Worm (Caenorhabditis elegans) whole organism, L1 larva: ENCODE data around the gene C27D6.11.
A peak's percentile ranks its signal among the peaks of the same experiment; 100 is the strongest.

Experiments used
- ceh-8 ChIP-seq: fragments of 200-800 bp; sonication (Bioruptor generic); optimal IDR thresholded peaks from 2 replicates; lab custom pipeline; 2018; ENCODE audit warnings: mild to moderate bottlenecking, missing genetic modification characterization, moderate library complexity, missing compliant biosample characterization
- ceh-88 ChIP-seq: fragments of 200-800 bp; sonication (Bioruptor generic); IDR thresholded peaks from 2 replicates; pipeline ENCODE4 v1.3.6; 2022; ENCODE audit warnings: missing genetic modification characterization, missing compliant biosample characterization
- ceh-90 ChIP-seq: sonication (generic microtip); optimal IDR thresholded peaks from 2 replicates; lab custom pipeline; 2016; ENCODE audit warnings: missing genetic modification characterization, missing compliant biosample characterization
- ces-1 ChIP-seq: fragments of 150-350 bp; optimal IDR thresholded peaks from 2 replicates; lab custom pipeline; 2014; ENCODE audit warnings: missing biosample characterization, missing genetic modification reagents, missing genetic modification characterization
- dpl-1 ChIP-seq, 3 experiments: fragments of 150-350 bp in 2 of 3; sonication (generic microtip) in 1 of 3; optimal IDR thresholded peaks; 2 replicates each; lab custom pipeline; 2014 to 2017; ENCODE audit warnings: missing biosample characterization in 3 of 3, missing genetic modification characterization in 3 of 3, missing genetic modification reagents in 3 of 3
- efl-1 ChIP-seq, 4 experiments: fragments of 150-350 bp; optimal IDR thresholded peaks in 3 of 4; peaks in 1 of 4; 1 replicate in 1 of 4; 2 replicates in 3 of 4; lab custom pipeline; 2014; ENCODE audit warnings: missing biosample characterization in 2 of 4, missing genetic modification characterization in 2 of 4, missing genetic modification reagents in 2 of 4
- egl-13 ChIP-seq: sonication (generic microtip); optimal IDR thresholded peaks from 2 replicates; lab custom pipeline; 2016; ENCODE audit warnings: missing genotype, missing genetic modification reagents, missing genetic modification characterization, missing compliant biosample characterization
- elt-3 ChIP-seq, 6 experiments: fragments of 150-350 bp in 1 of 6; sonication (generic microtip); optimal IDR thresholded peaks; 2 replicates each; lab custom pipeline; 2017 to 2018; ENCODE audit warnings: missing biosample characterization in 6 of 6, missing genetic modification characterization in 6 of 6, inconsistent platforms in 1 of 6
- ets-5 ChIP-seq: fragments of 200-800 bp; sonication (Bioruptor generic); IDR thresholded peaks from 2 replicates; pipeline ENCODE4 v1.3.6; 2022; ENCODE audit warnings: missing genetic modification characterization, missing compliant biosample characterization
- fkh-10 ChIP-seq: sonication (generic microtip); optimal IDR thresholded peaks from 2 replicates; lab custom pipeline; 2017; ENCODE audit warnings: missing biosample characterization, missing genetic modification reagents, missing genetic modification characterization
- grh-1 ChIP-seq: fragments of 200-800 bp; sonication (Bioruptor generic); IDR thresholded peaks from 2 replicates; pipeline ENCODE4 v1.3.6; 2022; ENCODE audit warnings: missing genetic modification reagents, missing genetic modification characterization, missing compliant biosample characterization
- lin-14 ChIP-seq: fragments of 200-800 bp; sonication (Bioruptor generic); optimal IDR thresholded peaks from 2 replicates; lab custom pipeline; 2018; ENCODE audit warnings: mild to moderate bottlenecking, missing genetic modification characterization, moderate library complexity, missing compliant biosample characterization
- lin-15B ChIP-seq: fragments of 150-350 bp; sonication (generic microtip); optimal IDR thresholded peaks from 3 replicates; lab custom pipeline; 2014; ENCODE audit warnings: missing biosample characterization, missing genetic modification characterization
- lin-39 ChIP-seq: fragments of 150-350 bp; optimal IDR thresholded peaks from 2 replicates; lab custom pipeline; 2014; ENCODE audit warnings: missing biosample characterization, missing genetic modification reagents, missing genetic modification characterization
- mdl-1 ChIP-seq, 2 experiments: fragments of 150-350 bp; optimal IDR thresholded peaks; 2 replicates each; lab custom pipeline; 2014 to 2017; ENCODE audit warnings: missing biosample characterization in 2 of 2, missing genetic modification characterization in 2 of 2, inconsistent platforms in 1 of 2
- mep-1 ChIP-seq: fragments of 150-350 bp; optimal IDR thresholded peaks from 2 replicates; lab custom pipeline; 2014; ENCODE audit warnings: missing biosample characterization, missing genetic modification characterization
- nhr-11 ChIP-seq: fragments of 150-350 bp; optimal IDR thresholded peaks from 2 replicates; lab custom pipeline; 2014; ENCODE audit warnings: missing biosample characterization, missing genetic modification characterization
- nhr-19 ChIP-seq: fragments of 200-800 bp; sonication (Bioruptor generic); conservative IDR thresholded peaks from 2 replicates; pipeline ENCODE4 v1.3.6; 2022; ENCODE audit warnings: missing genetic modification characterization, missing compliant biosample characterization
- nhr-20 ChIP-seq: sonication (generic microtip); optimal IDR thresholded peaks from 2 replicates; lab custom pipeline; 2016; ENCODE audit warnings: mild to moderate bottlenecking, missing genetic modification characterization, missing compliant biosample characterization
- nhr-237 ChIP-seq: fragments of 150-350 bp; optimal IDR thresholded peaks from 2 replicates; lab custom pipeline; 2014; ENCODE audit warnings: missing biosample characterization, missing genetic modification characterization
- nhr-47 ChIP-seq: sonication (generic microtip); optimal IDR thresholded peaks from 2 replicates; lab custom pipeline; 2016; ENCODE audit warnings: mild to moderate bottlenecking, missing genetic modification characterization, moderate library complexity, missing compliant biosample characterization
- nhr-71 ChIP-seq: sonication (generic microtip); optimal IDR thresholded peaks from 2 replicates; lab custom pipeline; 2016; ENCODE audit warnings: mild to moderate bottlenecking, missing genetic modification characterization, moderate library complexity, missing compliant biosample characterization
- nhr-76 ChIP-seq: sonication (generic microtip); optimal IDR thresholded peaks from 2 replicates; lab custom pipeline; 2017; ENCODE audit warnings: missing biosample characterization, missing genetic modification characterization
- nhr-85 ChIP-seq: sonication (generic microtip); peaks from one replicate; lab custom pipeline; 2016; ENCODE audit warnings: missing genetic modification characterization, inconsistent platforms, missing compliant biosample characterization
- nhr-90 ChIP-seq: sonication (generic microtip); optimal IDR thresholded peaks from 2 replicates; lab custom pipeline; 2016; ENCODE audit warnings: mild to moderate bottlenecking, missing genetic modification characterization, missing compliant biosample characterization; ENCODE audit not compliant: poor library complexity
- pax-3 ChIP-seq: fragments of 200-800 bp; sonication (Bioruptor generic); optimal IDR thresholded peaks from 2 replicates; lab custom pipeline; 2018; ENCODE audit warnings: mild to moderate bottlenecking, missing genetic modification characterization, moderate library complexity, missing compliant biosample characterization
- rnt-1 ChIP-seq: sonication (generic microtip); optimal IDR thresholded peaks from 2 replicates; lab custom pipeline; 2016; ENCODE audit warnings: mild to moderate bottlenecking, missing genetic modification characterization, moderate library complexity, missing compliant biosample characterization
- snpc-4 ChIP-seq: fragments of 150-350 bp; optimal IDR thresholded peaks from 2 replicates; lab custom pipeline; 2014; ENCODE audit warnings: missing biosample characterization, missing genetic modification characterization
- snu-23 ChIP-seq: sonication (generic microtip); optimal IDR thresholded peaks from 2 replicates; lab custom pipeline; 2016; ENCODE audit warnings: missing genetic modification characterization, missing compliant biosample characterization
- sptf-1 ChIP-seq: fragments of 150-350 bp; optimal IDR thresholded peaks from 2 replicates; lab custom pipeline; 2014; ENCODE audit warnings: missing biosample characterization, missing genetic modification characterization
- swsn-7 ChIP-seq: sonication (generic microtip); optimal IDR thresholded peaks from 2 replicates; lab custom pipeline; 2016; ENCODE audit warnings: missing genetic modification characterization, missing compliant biosample characterization
- tbx-2 ChIP-seq: sonication (generic microtip); optimal IDR thresholded peaks from 2 replicates; lab custom pipeline; 2016; ENCODE audit warnings: missing genetic modification characterization, missing compliant biosample characterization
- unc-30 ChIP-seq: sonication (generic microtip); optimal IDR thresholded peaks from 2 replicates; lab custom pipeline; 2017; ENCODE audit warnings: missing biosample characterization, missing genetic modification characterization
- unc-62 ChIP-seq: fragments of 150-350 bp; optimal IDR thresholded peaks from 2 replicates; lab custom pipeline; 2014; ENCODE audit warnings: missing biosample characterization, missing genetic modification reagents, missing genetic modification characterization
- unc-86 ChIP-seq: sonication (generic microtip); optimal IDR thresholded peaks from 2 replicates; lab custom pipeline; 2016; ENCODE audit warnings: missing genetic modification characterization, missing compliant biosample characterization
- zip-4 ChIP-seq: fragments of 200-800 bp; sonication (Bioruptor generic); optimal IDR thresholded peaks from 2 replicates; lab custom pipeline; 2018; ENCODE audit warnings: mild to moderate bottlenecking, missing genetic modification characterization, moderate library complexity, missing compliant biosample characterization
- ztf-11 ChIP-seq, 2 experiments: sonication (generic microtip); optimal IDR thresholded peaks; 2 replicates each; lab custom pipeline; 2016 to 2017; ENCODE audit warnings: missing genetic modification characterization in 2 of 2, missing biosample characterization in 1 of 2, missing compliant biosample characterization in 1 of 2

The C27D6.11 gene

DNA sequence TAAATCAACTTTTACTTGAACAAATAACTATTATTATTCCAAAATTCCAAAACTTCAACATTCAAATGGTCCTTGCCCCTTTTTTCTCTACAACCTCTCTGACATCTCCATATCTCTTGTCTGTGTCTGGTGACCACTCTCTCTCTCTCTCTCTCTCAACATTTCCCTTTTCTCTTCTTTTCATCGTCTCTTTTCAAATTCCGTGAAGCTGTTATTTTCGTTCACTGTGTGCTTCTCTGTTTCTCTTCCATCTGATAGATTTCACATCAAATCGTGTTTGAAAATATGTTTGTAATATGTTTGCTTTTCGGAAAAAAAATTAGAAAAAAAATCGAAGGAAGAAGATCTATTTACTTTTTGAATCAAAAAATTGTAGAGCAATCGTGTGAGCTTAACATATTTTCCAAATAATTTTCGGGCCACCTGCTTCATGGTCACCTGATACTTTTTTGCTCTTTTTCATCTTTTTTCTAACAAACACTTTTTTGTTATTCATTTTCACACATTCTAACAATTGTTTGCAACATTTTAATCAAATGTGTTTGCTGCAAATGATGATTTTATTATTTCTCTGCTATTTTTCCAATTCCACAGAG, 40.1 kb upstream of the C27D6.11 start (continued):
- TF ChIP-seq swsn-7 (tag; lab: Kevin White, UChicago), result peak; percentile 30
- peak; percentile 38 for TF ChIP-seq snpc-4 (tag; lab: Kevin White, UChicago)
- TF ChIP-seq snu-23 (GFP tag; lab: Kevin White, UChicago), result peak; percentile 70
- peak in 2 of 3 experiments; percentile 11 to 23 for TF ChIP-seq dpl-1 (GFP tag; optimal IDR thresholded peaks at IDR 0.05; lab: Kevin White, UChicago)
- TF ChIP-seq ceh-90 (tag; lab: Kevin White, UChicago), result no peak
- peak; percentile 40 for TF ChIP-seq unc-86 (tag; lab: Kevin White, UChicago)
- peak in 1 of 6 experiments; percentile 45 for TF ChIP-seq elt-3 (tag; optimal IDR thresholded peaks at IDR 0.05; lab: Kevin White, UChicago)
- TF ChIP-seq nhr-20 (tag; lab: Kevin White, UChicago), result peak; percentile 39
- peak; percentile 78 for TF ChIP-seq nhr-71 (tag; lab: Kevin White, UChicago)

DNA sequence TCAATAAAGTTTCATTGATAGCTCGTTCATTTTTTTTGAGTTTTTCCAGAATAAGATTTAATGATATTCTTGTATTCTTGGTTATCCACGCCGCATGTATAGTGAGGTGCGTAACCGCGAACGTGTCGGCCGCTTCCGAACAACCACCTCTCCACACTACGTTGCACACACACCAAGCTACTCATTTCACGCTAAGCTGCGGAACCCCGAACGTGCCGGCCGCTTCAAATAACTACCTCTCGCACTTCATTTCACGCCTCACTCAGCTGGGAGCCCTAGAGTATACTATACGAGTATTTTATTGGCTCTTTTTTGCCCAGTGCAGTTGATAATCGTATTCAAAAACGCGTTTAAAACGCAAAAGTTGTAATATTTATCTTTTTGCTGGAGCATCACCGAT, 39.2 kb upstream of the C27D6.11 start:
- TF ChIP-seq nhr-71 (tag; lab: Kevin White, UChicago) (peak; percentile 44), snpc-4 (tag; lab: Kevin White, UChicago) (peak; percentile 96), swsn-7 (tag; lab: Kevin White, UChicago) (peak; percentile 12), nhr-85 (tag; lab: Kevin White, UChicago) (peak; percentile 27), nhr-19 (GFP tag; lab: Robert Waterston, UW) (peak; percentile 62), efl-1 (optimal IDR thresholded peaks at IDR 0.05; lab: Kevin White, UChicago) (peak in 1 of 2 experiments; percentile 25), efl-1 (GFP tag; optimal IDR thresholded peaks at IDR 0.05 in 1 of 2; lab: Kevin White, UChicago) (peak in 1 of 2 experiments; percentile 14), rnt-1 (tag; lab: Kevin White, UChicago) (peak; percentile 39)
- TF ChIP-seq, all 84 proteins: peak for 7; not testable (repeated sequence) for 77

DNA sequence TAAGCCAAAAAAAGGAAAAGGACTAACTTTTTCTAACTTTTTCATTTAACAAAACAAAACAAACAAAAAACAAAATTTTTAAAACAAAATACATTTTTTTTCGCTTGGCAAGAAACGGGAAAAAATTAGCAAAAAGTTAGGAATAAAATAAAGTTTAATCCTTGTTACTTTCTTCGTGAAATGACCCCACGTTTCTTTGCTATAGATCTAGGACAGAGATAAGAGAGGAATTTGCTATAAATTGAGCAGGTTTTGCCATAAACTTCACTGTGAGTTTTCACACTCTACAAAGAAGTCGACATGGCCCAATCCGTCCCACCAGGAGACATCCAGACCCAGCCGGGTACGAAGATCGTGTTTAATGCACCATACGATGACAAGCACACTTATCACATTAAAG, 38.5 kb upstream of the C27D6.11 start, which contains the start of gene msp-50:
msp-50 (plus strand) TSS at position 301 of the 400 bp plus-strand sequence.
- TF ChIP-seq grh-1 (GFP tag; lab: Robert Waterston, UW) (no peak), lin-15B (tag; lab: Kevin White, UChicago) (no peak), lin-39 (no peak), ces-1 (GFP tag; lab: Kevin White, UChicago) (no peak), fkh-10 (GFP tag; lab: Kevin White, UChicago) (no peak), unc-62 (no peak), ets-5 (GFP tag; lab: Robert Waterston, UW) (no peak), ztf-11 (tag; optimal IDR thresholded peaks at IDR 0.05; lab: Kevin White, UChicago) (no peak), sptf-1 (no peak), elt-3 (tag; optimal IDR thresholded peaks at IDR 0.05; lab: Kevin White, UChicago) (no peak), tbx-2 (tag; lab: Kevin White, UChicago) (no peak), rnt-1 (tag; lab: Kevin White, UChicago) (no peak)

ce11 chrII:5195504-5195903, 34.5 kb upstream of the C27D6.11 start, which contains the start of gene C34F11.5:
Gene C34F11.5 (plus strand): TSS chrII:5195804.
- TF ChIP-seq nhr-19 (GFP tag; lab: Robert Waterston, UW) (no peak), mep-1 (tag; lab: Kevin White, UChicago) (no peak), nhr-76 (tag; lab: Kevin White, UChicago) (no peak), mdl-1 (tag; optimal IDR thresholded peaks at IDR 0.05; lab: Kevin White, UChicago) (no peak), lin-15B (tag; lab: Kevin White, UChicago) (no peak), ceh-88 (GFP tag; lab: Robert Waterston, UW) (no peak), egl-13 (tag; lab: Kevin White, UChicago) (no peak), nhr-47 (tag; lab: Kevin White, UChicago) (no peak), zip-4 (GFP tag; lab: Kevin White, UChicago) (no peak), lin-14 (no peak), swsn-7 (tag; lab: Kevin White, UChicago) (no peak)

DNA sequence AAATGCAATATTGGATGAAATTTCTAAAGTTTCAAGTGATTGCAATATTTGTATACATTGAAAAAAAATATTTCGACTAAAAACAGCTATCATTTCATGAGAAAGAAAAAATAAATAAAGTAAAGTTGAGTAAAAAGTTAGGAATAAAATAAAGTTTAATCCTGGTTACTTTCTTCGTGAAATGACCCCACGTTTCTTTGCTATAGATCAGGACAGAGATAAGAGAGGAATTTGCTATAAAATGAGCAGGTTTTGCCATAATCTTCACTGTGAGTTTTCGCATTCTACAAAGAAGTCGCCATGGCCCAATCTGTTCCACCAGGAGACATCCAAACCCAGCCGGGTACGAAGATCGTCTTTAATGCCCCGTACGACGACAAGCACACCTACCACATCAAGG, 33.1 kb upstream of the C27D6.11 start, which contains the start of gene msp-49:
msp-49 (plus strand) TSS at position 301 of the 400 bp plus-strand sequence.
- no peak for TF ChIP-seq pax-3
- no peak for TF ChIP-seq ceh-8
- no peak for TF ChIP-seq lin-15B (tag; lab: Kevin White, UChicago)
- no peak for TF ChIP-seq unc-30 (tag; lab: Kevin White, UChicago)
- no peak for TF ChIP-seq nhr-11
- TF ChIP-seq nhr-237 (tag; lab: Kevin White, UChicago), result no peak
- no peak for TF ChIP-seq rnt-1 (tag; lab: Kevin White, UChicago)
- no peak for TF ChIP-seq snu-23 (GFP tag; lab: Kevin White, UChicago)
- TF ChIP-seq nhr-90 (tag; lab: Kevin White, UChicago), result no peak
